Fruit fly (Drosophila melanogaster) whole organism, embryonic: ENCODE data around the gene CG14839.
A peak's percentile ranks its signal among the peaks of the same experiment; 100 is the strongest.

Experiments used
- Atf6 ChIP-seq: fragments of 200-800 bp; sonication (Bioruptor generic); IDR thresholded peaks from 2 replicates; pipeline ENCODE4 v1.3.6; 2022; ENCODE audit warnings: missing biosample characterization, missing genetic modification characterization
- Awh ChIP-seq: fragments of 200-800 bp; sonication (Bioruptor generic); IDR thresholded peaks from 2 replicates; pipeline ENCODE4, ENCODE4 v1.3.6; 2022; ENCODE audit warnings: missing biosample characterization, missing genetic modification characterization
- Bdp1 ChIP-seq: fragments of 200-800 bp; sonication (Bioruptor generic); optimal IDR thresholded peaks from 3 replicates; lab custom pipeline; 2016; ENCODE audit warnings: missing biosample characterization, missing genetic modification characterization
- CG10274 ChIP-seq: fragments of 200-800 bp; sonication (Bioruptor generic); optimal IDR thresholded peaks from 3 replicates; lab custom pipeline; 2017; ENCODE audit warnings: missing biosample characterization, mild to moderate bottlenecking, missing genetic modification characterization
- CG10366 ChIP-seq: fragments of 200-800 bp; sonication (Bioruptor generic); IDR thresholded peaks from 2 replicates; pipeline ENCODE4 v1.3.6; 2022; ENCODE audit warnings: missing biosample characterization, missing genetic modification characterization
- CG11695 ChIP-seq: fragments of 200-800 bp; sonication (Bioruptor generic); IDR thresholded peaks from 3 replicates; pipeline ENCODE4 v1.3.6; 2022; ENCODE audit warnings: missing biosample characterization, missing genetic modification characterization
- CG12219 ChIP-seq: fragments of 200-800 bp; sonication (Bioruptor generic); optimal IDR thresholded peaks from 3 replicates; lab custom pipeline; 2018; ENCODE audit warnings: missing biosample characterization, mild to moderate bottlenecking, missing genetic modification characterization
- CG12659 ChIP-seq: fragments of 200-800 bp; sonication (Bioruptor generic); optimal IDR thresholded peaks from 3 replicates; lab custom pipeline; 2017; ENCODE audit warnings: mild to moderate bottlenecking, missing biosample characterization, missing genetic modification reagents, missing genetic modification characterization
- CG12744 ChIP-seq: fragments of 200-800 bp; sonication (Bioruptor generic); optimal IDR thresholded peaks from 2 replicates; lab custom pipeline; 2016; ENCODE audit warnings: missing biosample characterization, missing genetic modification characterization
- CG13775 ChIP-seq: fragments of 200-800 bp; sonication (Bioruptor generic); optimal IDR thresholded peaks from 3 replicates; lab custom pipeline; 2017; ENCODE audit warnings: missing biosample characterization, mild to moderate bottlenecking, missing genetic modification characterization
- CG14710 ChIP-seq: fragments of 200-800 bp; sonication (Bioruptor generic); optimal IDR thresholded peaks from 3 replicates; lab custom pipeline; 2019; ENCODE audit warnings: missing biosample characterization, mild to moderate bottlenecking, missing genetic modification characterization, moderate library complexity
- CG1792 ChIP-seq: fragments of 200-800 bp; sonication (Bioruptor generic); optimal IDR thresholded peaks from 2 replicates; lab custom pipeline; 2016; ENCODE audit warnings: missing biosample characterization, missing genetic modification characterization
- CG18476 ChIP-seq: fragments of 200-800 bp; sonication (Bioruptor generic); optimal IDR thresholded peaks from 2 replicates; lab custom pipeline; 2016; ENCODE audit warnings: missing biosample characterization, mild to moderate bottlenecking, missing genetic modification characterization
- CG2889 ChIP-seq: fragments of 200-800 bp; sonication (Bioruptor generic); IDR thresholded peaks from 3 replicates; pipeline ENCODE4 v1.3.6; 2022; ENCODE audit warnings: missing biosample characterization, missing genetic modification characterization
- CG4730 ChIP-seq: fragments of 200-800 bp; sonication (Bioruptor generic); IDR thresholded peaks from 2 replicates; pipeline ENCODE4 v1.3.6; 2022; ENCODE audit warnings: missing biosample characterization, missing genetic modification characterization
- CG5245 ChIP-seq: fragments of 200-800 bp; sonication (Bioruptor generic); optimal IDR thresholded peaks from 3 replicates; lab custom pipeline; 2016; ENCODE audit warnings: missing biosample characterization, missing genetic modification characterization
- CG6683 ChIP-seq: fragments of 200-800 bp; sonication (Bioruptor generic); optimal IDR thresholded peaks from 2 replicates; lab custom pipeline; 2017; ENCODE audit warnings: missing biosample characterization, mild to moderate bottlenecking, missing genetic modification characterization, missing genetic modification reagents
- CG6765 ChIP-seq: fragments of 200-800 bp; sonication (Bioruptor generic); optimal IDR thresholded peaks from 3 replicates; lab custom pipeline; 2017; ENCODE audit warnings: missing biosample characterization, mild to moderate bottlenecking, missing genetic modification characterization
- CG7271 ChIP-seq: fragments of 200-800 bp; sonication (Bioruptor generic); optimal IDR thresholded peaks from 2 replicates; lab custom pipeline; 2018; ENCODE audit warnings: missing biosample characterization, mild to moderate bottlenecking, missing genetic modification characterization, moderate library complexity
- CG8478 ChIP-seq: fragments of >200 bp; optimal IDR thresholded peaks from 2 replicates; lab custom pipeline; 2018
- CG8924 ChIP-seq: fragments of 200-800 bp; optimal IDR thresholded peaks from 3 replicates; lab custom pipeline; 2019; ENCODE audit warnings: missing biosample characterization, mild to moderate bottlenecking, missing genetic modification characterization, moderate library complexity
- CG8944 ChIP-seq: fragments of 200-800 bp; sonication (Bioruptor generic); optimal IDR thresholded peaks from 3 replicates; lab custom pipeline; 2016; ENCODE audit warnings: missing biosample characterization, missing genetic modification characterization
- D19A ChIP-seq: fragments of 200-800 bp; optimal IDR thresholded peaks from 3 replicates; lab custom pipeline; 2019; ENCODE audit warnings: missing biosample characterization, mild to moderate bottlenecking, missing genetic modification characterization, moderate library complexity
- Dfd ChIP-seq, 2 experiments: fragments of >200 bp; optimal IDR thresholded peaks; 2 replicates each; lab custom pipeline; 2017; ENCODE audit warnings: missing biosample characterization in 2 of 2, missing genetic modification characterization in 2 of 2
- Drgx ChIP-seq: fragments of 200-800 bp; sonication (Bioruptor generic); IDR thresholded peaks from 2 replicates; pipeline ENCODE4 v1.3.6; 2022; ENCODE audit warnings: missing biosample characterization, missing genetic modification characterization
- Elba2 ChIP-seq: fragments of 200-800 bp; sonication (Bioruptor generic); optimal IDR thresholded peaks from 3 replicates; lab custom pipeline; 2016; ENCODE audit warnings: missing biosample characterization, missing genetic modification characterization
- HmgZ ChIP-seq: fragments of 200-800 bp; sonication (Bioruptor generic); optimal IDR thresholded peaks from 2 replicates; lab custom pipeline; 2018; ENCODE audit warnings: missing biosample characterization, mild to moderate bottlenecking, missing genetic modification characterization
- Hmx ChIP-seq: fragments of 200-800 bp; sonication (Bioruptor generic); optimal IDR thresholded peaks from 2 replicates; lab custom pipeline; 2016; ENCODE audit warnings: missing biosample characterization, missing genetic modification characterization
- MBD-R2 ChIP-seq: fragments of 200-800 bp; sonication (Bioruptor generic); IDR thresholded peaks from 2 replicates; pipeline ENCODE4 v1.3.6; 2022; ENCODE audit warnings: missing biosample characterization, missing genetic modification characterization
- Mes4 ChIP-seq: fragments of 200-800 bp; sonication (Bioruptor generic); optimal IDR thresholded peaks from 2 replicates; lab custom pipeline; 2016; ENCODE audit warnings: missing biosample characterization, missing genetic modification characterization
- Ravus ChIP-seq: fragments of 200-800 bp; sonication (Bioruptor generic); IDR thresholded peaks from 2 replicates; pipeline ENCODE4 v1.3.6; 2022; ENCODE audit warnings: missing biosample characterization, missing genetic modification characterization
- ara ChIP-seq: fragments of 200-800 bp; sonication (Bioruptor generic); IDR thresholded peaks from 2 replicates; pipeline ENCODE4 v1.3.6; 2022; ENCODE audit warnings: missing biosample characterization, missing genetic modification characterization
- ash1 ChIP-seq: fragments of 200-800 bp; sonication (Bioruptor generic); optimal IDR thresholded peaks from 2 replicates; lab custom pipeline; 2018; ENCODE audit warnings: missing biosample characterization, mild to moderate bottlenecking, missing genetic modification characterization
- bigmax ChIP-seq: fragments of 200-800 bp; sonication (Bioruptor generic); optimal IDR thresholded peaks from 2 replicates; lab custom pipeline; 2018; ENCODE audit warnings: missing biosample characterization, mild to moderate bottlenecking, missing genetic modification characterization
- caup ChIP-seq: fragments of 200-800 bp; sonication (Bioruptor generic); optimal IDR thresholded peaks from 3 replicates; lab custom pipeline; 2017; ENCODE audit warnings: missing biosample characterization, mild to moderate bottlenecking, missing genetic modification characterization, moderate library complexity; ENCODE audit not compliant: severe bottlenecking
- dan ChIP-seq: fragments of 200-800 bp; sonication (Bioruptor generic); IDR thresholded peaks from 2 replicates; pipeline ENCODE4 v1.3.6; 2022; ENCODE audit warnings: missing biosample characterization, missing genetic modification characterization
- fd3F ChIP-seq: fragments of 200-800 bp; sonication (Bioruptor generic); optimal IDR thresholded peaks from 2 replicates; lab custom pipeline; 2018; ENCODE audit warnings: missing biosample characterization, mild to moderate bottlenecking, missing genetic modification characterization, moderate library complexity
- gcm ChIP-seq: fragments of 200-800 bp; sonication (Bioruptor generic); optimal IDR thresholded peaks from 2 replicates; lab custom pipeline; 2019; ENCODE audit warnings: missing biosample characterization, mild to moderate bottlenecking, missing genetic modification characterization, moderate library complexity
- gfzf ChIP-seq: fragments of 200-800 bp; sonication (Bioruptor generic); optimal IDR thresholded peaks from 2 replicates; lab custom pipeline; 2016; ENCODE audit warnings: missing biosample characterization, mild to moderate bottlenecking, missing genetic modification characterization, moderate library complexity
- her ChIP-seq: fragments of 200-800 bp; sonication (Bioruptor generic); optimal IDR thresholded peaks from 2 replicates; lab custom pipeline; 2016; ENCODE audit warnings: missing biosample characterization, missing genetic modification characterization
- hth ChIP-seq: fragments of >200 bp; optimal IDR thresholded peaks from 2 replicates; lab custom pipeline; 2017; ENCODE audit warnings: inconsistent platforms
- maf-S ChIP-seq: fragments of 200-800 bp; sonication (Bioruptor generic); optimal IDR thresholded peaks from 2 replicates; lab custom pipeline; 2016; ENCODE audit warnings: missing biosample characterization, missing genetic modification characterization
- mam ChIP-seq: fragments of 200-800 bp; sonication (Bioruptor generic); optimal IDR thresholded peaks from 3 replicates; lab custom pipeline; 2016; ENCODE audit warnings: missing biosample characterization, missing genetic modification characterization
- mld ChIP-seq: fragments of 200-800 bp; sonication (Bioruptor generic); IDR thresholded peaks from 3 replicates; pipeline ENCODE4 v1.3.6; 2022; ENCODE audit warnings: missing biosample characterization, missing genetic modification characterization; ENCODE audit not compliant: partially characterized antibody
- sens-2 ChIP-seq: fragments of 200-800 bp; sonication (Bioruptor generic); IDR thresholded peaks from 2 replicates; pipeline ENCODE4 v1.3.6; 2022; ENCODE audit warnings: missing biosample characterization, missing genetic modification characterization
- sr ChIP-seq: fragments of 200-800 bp; sonication (Bioruptor generic); IDR thresholded peaks from 3 replicates; pipeline ENCODE4 v1.3.6; 2022; ENCODE audit warnings: missing biosample characterization, missing genetic modification characterization
- ssp ChIP-seq: fragments of 200-800 bp; sonication (Bioruptor generic); IDR thresholded peaks from 2 replicates; pipeline ENCODE4 v1.3.6; 2022; ENCODE audit warnings: missing biosample characterization, missing genetic modification characterization
- sug ChIP-seq: fragments of 200-800 bp; optimal IDR thresholded peaks from 2 replicates; lab custom pipeline; 2019; ENCODE audit warnings: missing biosample characterization, mild to moderate bottlenecking, missing genetic modification characterization, moderate library complexity
- tup ChIP-seq: fragments of 200-800 bp; sonication (Bioruptor generic); optimal IDR thresholded peaks from 2 replicates; lab custom pipeline; 2016; ENCODE audit warnings: missing biosample characterization, mild to moderate bottlenecking, missing genetic modification characterization, moderate library complexity
- twi ChIP-seq: fragments of 200-800 bp; optimal IDR thresholded peaks from 2 replicates; lab custom pipeline; 2019; ENCODE audit warnings: missing biosample characterization, mild to moderate bottlenecking, missing genetic modification characterization, moderate library complexity
- vfl ChIP-seq: fragments of 200-800 bp; sonication (Bioruptor generic); optimal IDR thresholded peaks from 2 replicates; lab custom pipeline; 2016; ENCODE audit warnings: missing biosample characterization, missing genetic modification characterization

The CG14839 gene

DNA sequence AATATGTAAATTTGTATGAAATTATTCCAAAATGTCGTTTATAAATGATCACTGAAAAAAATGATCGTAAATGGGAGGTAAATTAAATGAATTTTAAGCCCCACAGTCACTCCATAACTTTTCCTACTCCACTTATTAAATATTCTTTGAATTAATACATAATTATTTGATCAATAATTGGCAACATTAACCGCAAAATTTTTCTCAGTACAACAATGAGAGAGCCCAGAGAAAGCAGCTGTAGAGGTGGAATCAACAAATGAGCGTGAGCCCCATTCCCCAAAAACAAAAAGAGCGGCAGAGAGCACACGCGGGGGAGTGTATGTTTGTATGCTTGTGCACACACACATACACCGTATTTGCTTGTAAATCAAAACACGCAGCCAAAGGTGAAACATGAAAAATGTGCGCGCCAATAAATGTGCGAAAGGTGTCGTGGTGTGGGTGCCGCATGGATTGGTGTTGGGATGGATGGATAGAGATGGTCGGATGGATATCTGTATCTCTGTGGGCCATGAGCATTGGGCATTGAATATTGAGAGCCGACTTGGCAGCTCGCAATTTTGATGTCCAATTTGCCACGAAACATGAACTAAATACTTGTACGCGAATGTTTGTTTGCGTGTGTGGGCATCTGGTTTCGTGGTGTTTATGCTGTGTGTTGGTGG, 21.7 kb downstream of the CG14839 start (continued):
- TF ChIP-seq CG5245 (GFP tag; lab: Kevin White, UChicago): peak; percentile 98
- peak; percentile 91 for TF ChIP-seq CG10274 (GFP tag; lab: Kevin White, UChicago)
- TF ChIP-seq CG1792 (GFP tag; lab: Kevin White, UChicago): peak; percentile 93
- peak; percentile 96 for TF ChIP-seq CG12744
- peak; percentile 96 for TF ChIP-seq D19A (tag; lab: Kevin White, UChicago)
- peak; percentile 69 for TF ChIP-seq bigmax
- TF ChIP-seq caup (GFP tag; lab: Kevin White, UChicago): peak; percentile 99
- peak; percentile 87 for TF ChIP-seq CG7271 (tag; lab: Kevin White, UChicago)
- peak; percentile 94 for TF ChIP-seq twi (tag; lab: Kevin White, UChicago)
- TF ChIP-seq Dfd (GFP tag; optimal IDR thresholded peaks at IDR 0.05; lab: Kevin White, UChicago): peak in 1 of 2 experiments; percentile 89
- peak; percentile 98 for TF ChIP-seq CG13775 (GFP tag; lab: Kevin White, UChicago)
- TF ChIP-seq Mes4: peak; percentile 85
- peak; percentile 98 for TF ChIP-seq CG18476 (GFP tag; lab: Kevin White, UChicago)
- peak; percentile 95 for TF ChIP-seq vfl (GFP tag; lab: Kevin White, UChicago)
- TF ChIP-seq sug (tag; lab: Kevin White, UChicago): peak; percentile 96
- no peak for TF ChIP-seq MBD-R2 (GFP tag; lab: Robert Waterston, UW)
- no peak for TF ChIP-seq ssp (GFP tag; lab: Robert Waterston, UW)
- TF ChIP-seq Bdp1 (GFP tag; lab: Kevin White, UChicago): peak; percentile 89
- TF ChIP-seq CG12659 (GFP tag; lab: Kevin White, UChicago): peak; percentile 99
- no peak for TF ChIP-seq CG11695 (GFP tag; lab: Robert Waterston, UW)
- TF ChIP-seq Ravus (GFP tag; lab: Robert Waterston, UW): no peak
- TF ChIP-seq gcm: peak; percentile 98
- peak; percentile 98 for TF ChIP-seq CG12219 (GFP tag; lab: Kevin White, UChicago)
- peak; percentile 96 for TF ChIP-seq CG6683 (GFP tag; lab: Kevin White, UChicago)
- TF ChIP-seq CG8924: peak; percentile 99
- TF ChIP-seq CG8478 (lab: Kevin White, UChicago): no peak
- TF ChIP-seq gfzf (GFP tag; lab: Kevin White, UChicago): no peak
- peak; percentile 97 for TF ChIP-seq CG14710 (tag; lab: Kevin White, UChicago)
- peak; percentile 96 for TF ChIP-seq CG6765 (GFP tag; lab: Kevin White, UChicago)
- TF ChIP-seq sens-2 (GFP tag; lab: Robert Waterston, UW): no peak
- TF ChIP-seq Elba2: peak; percentile 14
- TF ChIP-seq Atf6: no peak
- peak; percentile 99 for TF ChIP-seq HmgZ (tag; lab: Kevin White, UChicago)
- TF ChIP-seq mld: no peak
- no peak for TF ChIP-seq dan (GFP tag; lab: Robert Waterston, UW)
- TF ChIP-seq CG2889 (GFP tag; lab: Robert Waterston, UW): no peak
- TF ChIP-seq CG10366 (GFP tag; lab: Robert Waterston, UW): no peak
- no peak for TF ChIP-seq sr
- peak; percentile 95 for TF ChIP-seq tup
- no peak for TF ChIP-seq Drgx (GFP tag; lab: Robert Waterston, UW)
- TF ChIP-seq ara: no peak
- TF ChIP-seq hth (lab: Kevin White, UChicago): no peak
- TF ChIP-seq mam: peak; percentile 95
- TF ChIP-seq CG8944 (GFP tag; lab: Kevin White, UChicago): peak; percentile 88
- TF ChIP-seq Hmx (GFP tag; lab: Kevin White, UChicago): peak; percentile 90
- no peak for TF ChIP-seq Awh
- TF ChIP-seq fd3F: peak; percentile 99
- peak; percentile 90 for TF ChIP-seq maf-S (GFP tag; lab: Kevin White, UChicago)
- peak; percentile 51 for TF ChIP-seq her (GFP tag; lab: Kevin White, UChicago)
- peak; percentile 71 for TF ChIP-seq ash1 (GFP tag; lab: Kevin White, UChicago)
- TF ChIP-seq CG4730 (GFP tag; lab: Robert Waterston, UW): no peak
